Fruit fly (Drosophila melanogaster) whole organism: Measurements from ENCODE around the gene Smug.

Experiments used
- EcR ChIP-seq, 2 experiments: fragments of >200 bp; optimal IDR thresholded peaks; 2 replicates each; lab custom pipeline; 2017; ENCODE audit warnings: missing biosample characterization in 2 of 2, missing genetic modification characterization in 2 of 2, missing genetic modification reagents in 2 of 2
- usp ChIP-seq: fragments of >200 bp; optimal IDR thresholded peaks from 2 replicates; lab custom pipeline; 2017; ENCODE audit warnings: missing biosample characterization, missing genetic modification characterization, mixed read lengths

- no peak for TF ChIP-seq EcR (GFP tag; optimal IDR thresholded peaks at IDR 0.05; lab: Kevin White, UChicago)
- TF ChIP-seq usp (GFP tag; lab: Kevin White, UChicago): no peak
These were observed 14.6 kb upstream of the Smug start, which contains the start of gene CG5246 for dm6 chr3R:17135747-17136146.
